Worm (Caenorhabditis elegans): Measurements from ENCODE around the gene lact-4.

- TF ChIP-seq nhr-237 (tag; optimal IDR thresholded peaks at IDR 0.05) (no peak), ces-1 (GFP tag; optimal IDR thresholded peaks at IDR 0.05) (no peak), mep-1 (tag; optimal IDR thresholded peaks at IDR 0.05) (no peak), elt-3 (tag; optimal IDR thresholded peaks at IDR 0.05) (no peak), lin-13 (tag; optimal IDR thresholded peaks at IDR 0.05) (no peak), M03D4.4 (tag; optimal IDR thresholded peaks at IDR 0.05) (no peak), blmp-1 (tag; optimal IDR thresholded peaks at IDR 0.05) (no peak), unc-62 (GFP tag; optimal IDR thresholded peaks at IDR 0.05) (no peak), lsy-2 (tag; optimal IDR thresholded peaks at IDR 0.05) (no peak), ceh-43 (GFP tag; optimal IDR thresholded peaks at IDR 0.05) (no peak)
These were observed 37.9 kb upstream of the lact-4 start, which contains the start of gene T13H5.8 for ce11 chrII:8518210-8518609.

All from whole organism, mixed stage, embryonic.